Worm (Caenorhabditis elegans) whole organism, L3 larva: ENCODE measurements around the gene tbc-10.

Experiments
- ceh-9 ChIP-seq: sonication (generic microtip); optimal IDR thresholded peaks from 2 replicates; lab custom pipeline; 2018; ENCODE audit warnings: missing biosample characterization, missing genetic modification characterization
- elt-2 ChIP-seq: sonication (generic microtip); optimal IDR thresholded peaks from 2 replicates; lab custom pipeline; 2016; ENCODE audit warnings: missing genetic modification reagents, mild to moderate bottlenecking, missing genetic modification characterization, missing compliant biosample characterization
- eor-1 ChIP-seq, 2 experiments: fragments of 150-350 bp; optimal IDR thresholded peaks; 2 replicates each; lab custom pipeline; 2014 to 2018; ENCODE audit warnings: missing biosample characterization in 2 of 2, missing genetic modification characterization in 2 of 2
- mdl-1 ChIP-seq: fragments of 150-350 bp; optimal IDR thresholded peaks from 2 replicates; lab custom pipeline; 2014; ENCODE audit warnings: missing biosample characterization, missing genetic modification characterization
- nfya-1 ChIP-seq: sonication (generic microtip); optimal IDR thresholded peaks from 2 replicates; lab custom pipeline; 2017; ENCODE audit warnings: missing genetic modification characterization, mild to moderate bottlenecking, missing compliant biosample characterization, antibody characterized with exemption, moderate library complexity; ENCODE audit not compliant: insufficient read depth
- nhr-11 ChIP-seq: fragments of 150-350 bp; optimal IDR thresholded peaks from 2 replicates; lab custom pipeline; 2014; ENCODE audit warnings: missing biosample characterization, missing genetic modification characterization
- nhr-237 ChIP-seq: fragments of 150-350 bp; optimal IDR thresholded peaks from 2 replicates; lab custom pipeline; 2014; ENCODE audit warnings: missing biosample characterization, missing genetic modification characterization
- nhr-43 ChIP-seq: sonication (generic microtip); optimal IDR thresholded peaks from 2 replicates; lab custom pipeline; 2016; ENCODE audit warnings: mild to moderate bottlenecking, missing genetic modification characterization, missing compliant biosample characterization; ENCODE audit not compliant: poor library complexity, severe bottlenecking
- nhr-76 ChIP-seq: fragments of 150-350 bp; sonication (generic microtip); optimal IDR thresholded peaks from 5 replicates; lab custom pipeline; 2014; ENCODE audit warnings: missing biosample characterization, missing genetic modification characterization
- nhr-77 ChIP-seq: fragments of 150-350 bp; optimal IDR thresholded peaks from 2 replicates; lab custom pipeline; 2014; ENCODE audit warnings: missing biosample characterization, missing genetic modification characterization
- ztf-11 ChIP-seq: fragments of 150-350 bp; optimal IDR thresholded peaks from 2 replicates; lab custom pipeline; 2014; ENCODE audit warnings: missing biosample characterization, missing genetic modification characterization

ce11 chrIII:982961-983360, at the start of gene tbc-10:
- TF ChIP-seq mdl-1 (tag; lab: Kevin White, UChicago) (no peak), nhr-237 (tag; lab: Kevin White, UChicago) (no peak), nhr-43 (tag; lab: Kevin White, UChicago) (no peak), ceh-9 (tag; lab: Kevin White, UChicago) (no peak), nfya-1 (no peak), nhr-76 (tag; lab: Kevin White, UChicago) (no peak), ztf-11 (tag; lab: Kevin White, UChicago) (no peak), nhr-77 (no peak), elt-2 (tag; lab: Kevin White, UChicago) (no peak), eor-1 (tag; optimal IDR thresholded peaks at IDR 0.05; lab: Kevin White, UChicago) (no peak), nhr-11 (tag; lab: Kevin White, UChicago) (no peak)
